Worm (Caenorhabditis elegans) whole organism, mixed stage, embryonic: ENCODE data around the gene ZK666.1.

Source experiments
- bed-3 ChIP-seq: fragments of 200-800 bp; sonication (Bioruptor generic); optimal IDR thresholded peaks from 3 replicates; lab custom pipeline; 2018; ENCODE audit warnings: mild to moderate bottlenecking, missing genetic modification characterization, moderate library complexity, missing compliant biosample characterization
- blmp-1 ChIP-seq: fragments of 150-350 bp; optimal IDR thresholded peaks from 2 replicates; lab custom pipeline; 2014; ENCODE audit warnings: missing biosample characterization, missing genetic modification characterization
- ceh-39 ChIP-seq: fragments of 150-350 bp; optimal IDR thresholded peaks from 2 replicates; lab custom pipeline; 2014; ENCODE audit warnings: missing biosample characterization, missing genetic modification characterization
- ceh-43 ChIP-seq: fragments of 200-800 bp; sonication (Bioruptor generic); optimal IDR thresholded peaks from 2 replicates; lab custom pipeline; 2018; ENCODE audit warnings: mild to moderate bottlenecking, missing genetic modification characterization, moderate library complexity, missing compliant biosample characterization
- ceh-83 ChIP-seq: fragments of 200-800 bp; sonication (Bioruptor generic); optimal IDR thresholded peaks from 2 replicates; lab custom pipeline; 2018; ENCODE audit warnings: mild to moderate bottlenecking, missing genetic modification characterization, missing compliant biosample characterization
- ces-1 ChIP-seq: fragments of 150-350 bp; optimal IDR thresholded peaks from 2 replicates; lab custom pipeline; 2014; ENCODE audit warnings: missing biosample characterization, missing genetic modification reagents, missing genetic modification characterization
- cnd-1 ChIP-seq: fragments of 200-800 bp; sonication (Bioruptor generic); optimal IDR thresholded peaks from 2 replicates; lab custom pipeline; 2018; ENCODE audit warnings: mild to moderate bottlenecking, missing genetic modification characterization, missing compliant biosample characterization
- elt-1 ChIP-seq: sonication (generic microtip); optimal IDR thresholded peaks from 2 replicates; lab custom pipeline; 2017; ENCODE audit warnings: missing genetic modification characterization, mild to moderate bottlenecking, missing compliant biosample characterization, antibody characterized with exemption, moderate library complexity, borderline replicate concordance; ENCODE audit not compliant: insufficient read depth
- elt-3 ChIP-seq: fragments of 150-350 bp; optimal IDR thresholded peaks from 2 replicates; lab custom pipeline; 2014; ENCODE audit warnings: missing biosample characterization, missing genetic modification characterization
- flh-1 ChIP-seq: fragments of 200-800 bp; sonication (Bioruptor generic); optimal IDR thresholded peaks from 2 replicates; lab custom pipeline; 2018; ENCODE audit warnings: mild to moderate bottlenecking, missing genetic modification characterization, moderate library complexity, missing compliant biosample characterization
- ham-2 ChIP-seq: fragments of 200-800 bp; sonication (Bioruptor generic); optimal IDR thresholded peaks from 2 replicates; lab custom pipeline; 2018; ENCODE audit warnings: mild to moderate bottlenecking, missing genetic modification characterization, missing compliant biosample characterization
- hlh-1 ChIP-seq: fragments of 150-350 bp; optimal IDR thresholded peaks from 2 replicates; lab custom pipeline; 2014; ENCODE audit warnings: missing biosample characterization, missing genetic modification reagents, missing genetic modification characterization
- lin-13 ChIP-seq: fragments of 150-350 bp; optimal IDR thresholded peaks from 2 replicates; lab custom pipeline; 2014; ENCODE audit warnings: missing biosample characterization, missing genetic modification characterization
- lin-32 ChIP-seq: fragments of 200-800 bp; sonication (Bioruptor generic); optimal IDR thresholded peaks from 2 replicates; lab custom pipeline; 2018; ENCODE audit warnings: mild to moderate bottlenecking, missing genetic modification characterization, missing compliant biosample characterization
- lsy-2 ChIP-seq: fragments of 150-350 bp; optimal IDR thresholded peaks from 2 replicates; lab custom pipeline; 2014; ENCODE audit warnings: missing biosample characterization, missing genetic modification characterization
- mab-5 ChIP-seq: fragments of 150-350 bp; optimal IDR thresholded peaks from 2 replicates; lab custom pipeline; 2014; ENCODE audit warnings: missing biosample characterization, missing genetic modification characterization
- mep-1 ChIP-seq: fragments of 150-350 bp; optimal IDR thresholded peaks from 2 replicates; lab custom pipeline; 2017; ENCODE audit warnings: missing biosample characterization, missing genetic modification reagents, missing genetic modification characterization, inconsistent platforms
- mls-2 ChIP-seq: sonication (generic microtip); optimal IDR thresholded peaks from 2 replicates; lab custom pipeline; 2016; ENCODE audit warnings: mild to moderate bottlenecking, missing genetic modification characterization, moderate library complexity, missing compliant biosample characterization
- nhr-12 ChIP-seq: fragments of 150-350 bp; optimal IDR thresholded peaks from 2 replicates; lab custom pipeline; 2014; ENCODE audit warnings: missing biosample characterization, missing genetic modification characterization
- nhr-2 ChIP-seq: fragments of 150-350 bp; optimal IDR thresholded peaks from 2 replicates; lab custom pipeline; 2014; ENCODE audit warnings: missing biosample characterization, missing genetic modification characterization
- nhr-237 ChIP-seq: fragments of 150-350 bp; optimal IDR thresholded peaks from 2 replicates; lab custom pipeline; 2014; ENCODE audit warnings: missing biosample characterization, missing genetic modification characterization
- nhr-28 ChIP-seq: fragments of 150-350 bp; optimal IDR thresholded peaks from 2 replicates; lab custom pipeline; 2014; ENCODE audit warnings: missing biosample characterization, missing genetic modification characterization
- nhr-76 ChIP-seq: sonication (generic microtip); optimal IDR thresholded peaks from 2 replicates; lab custom pipeline; 2017; ENCODE audit warnings: missing biosample characterization, missing genetic modification characterization
- snpc-4 ChIP-seq: fragments of 150-350 bp; optimal IDR thresholded peaks from 2 replicates; lab custom pipeline; 2014; ENCODE audit warnings: missing biosample characterization, missing genetic modification characterization
- sptf-1 ChIP-seq: sonication (generic microtip); optimal IDR thresholded peaks from 2 replicates; lab custom pipeline; 2017; ENCODE audit warnings: mild to moderate bottlenecking, missing genetic modification characterization, moderate library complexity, missing compliant biosample characterization
- tbx-8 ChIP-seq: fragments of 200-800 bp; sonication (Bioruptor generic); optimal IDR thresholded peaks from 2 replicates; lab custom pipeline; 2018; ENCODE audit warnings: mild to moderate bottlenecking, missing genetic modification characterization, moderate library complexity, missing compliant biosample characterization
- unc-120 ChIP-seq: sonication (generic microtip); optimal IDR thresholded peaks from 2 replicates; lab custom pipeline; 2017; ENCODE audit warnings: missing genetic modification characterization, missing compliant biosample characterization; ENCODE audit not compliant: poor library complexity, severe bottlenecking
- unc-39 ChIP-seq: fragments of 150-350 bp; optimal IDR thresholded peaks from 2 replicates; lab custom pipeline; 2014; ENCODE audit warnings: missing biosample characterization, missing genetic modification characterization
- zip-8 ChIP-seq: fragments of 150-350 bp; optimal IDR thresholded peaks from 2 replicates; lab custom pipeline; 2014; ENCODE audit warnings: missing biosample characterization, missing genetic modification characterization
- ztf-11 ChIP-seq: fragments of 150-350 bp; optimal IDR thresholded peaks from 2 replicates; lab custom pipeline; 2014; ENCODE audit warnings: missing biosample characterization, missing genetic modification characterization

ZK666.1 gene

ce11 chrII:10490329-10490728 is 19.2 kb upstream of the ZK666.1 start, which contains the start of gene clec-61:
TSS of gene clec-61 (minus strand) at chrII:10490537.
- TF ChIP-seq lin-13 (tag; lab: Kevin White, UChicago), result no peak
- TF ChIP-seq mab-5, result no peak
- no peak for TF ChIP-seq lin-32 (GFP tag; lab: Kevin White, UChicago)
- TF ChIP-seq elt-1 (tag; lab: Kevin White, UChicago), result no peak
- no peak for TF ChIP-seq sptf-1 (tag; lab: Kevin White, UChicago)
- TF ChIP-seq blmp-1 (tag; lab: Kevin White, UChicago), result no peak

- no peak for TF ChIP-seq mab-5
- TF ChIP-seq ham-2 (GFP tag; lab: Kevin White, UChicago), result no peak
- no peak for TF ChIP-seq nhr-12 (tag; lab: Kevin White, UChicago)
- no peak for TF ChIP-seq hlh-1 (tag; lab: Kevin White, UChicago)
- TF ChIP-seq zip-8 (tag; lab: Kevin White, UChicago), result no peak
- TF ChIP-seq tbx-8 (GFP tag; lab: Kevin White, UChicago), result no peak
- no peak for TF ChIP-seq elt-1 (tag; lab: Kevin White, UChicago)
- no peak for TF ChIP-seq elt-3
- TF ChIP-seq mep-1 (tag; lab: Kevin White, UChicago), result no peak
- TF ChIP-seq bed-3 (GFP tag; lab: Kevin White, UChicago), result no peak
- TF ChIP-seq nhr-2 (tag; lab: Kevin White, UChicago), result no peak
- TF ChIP-seq nhr-237 (tag; lab: Kevin White, UChicago), result no peak
- TF ChIP-seq cnd-1 (tag; lab: Kevin White, UChicago), result no peak
- TF ChIP-seq snpc-4 (tag; lab: Kevin White, UChicago), result no peak
- TF ChIP-seq nhr-76 (tag; lab: Kevin White, UChicago), result no peak
- TF ChIP-seq ceh-83, result no peak
Observed at ce11 chrII:10486738-10487137, 15.6 kb upstream of the ZK666.1 start, which contains the start of gene ZK666.15. TSS of gene ZK666.15 (plus strand) at chrII:10487038.

ce11 chrII:10485640-10486039 is 14.5 kb upstream of the ZK666.1 start:
- TF ChIP-seq mls-2 (tag; lab: Kevin White, UChicago) (no peak), hlh-1 (tag; lab: Kevin White, UChicago) (no peak), flh-1 (GFP tag; lab: Kevin White, UChicago) (no peak), ztf-11 (tag; lab: Kevin White, UChicago) (no peak), ceh-43 (no peak), snpc-4 (tag; lab: Kevin White, UChicago) (no peak), unc-120 (tag; lab: Kevin White, UChicago) (no peak), ceh-39 (tag; lab: Kevin White, UChicago) (no peak), ceh-83 (no peak), lsy-2 (no peak), elt-1 (tag; lab: Kevin White, UChicago) (no peak), lin-13 (tag; lab: Kevin White, UChicago) (no peak), nhr-28 (no peak), nhr-237 (tag; lab: Kevin White, UChicago) (no peak), nhr-2 (tag; lab: Kevin White, UChicago) (no peak)

ce11 chrII:10483860-10484259 is 12.7 kb upstream of the ZK666.1 start:
- no peak for TF ChIP-seq ham-2 (GFP tag; lab: Kevin White, UChicago)
- TF ChIP-seq, all 35 proteins: peak for 0

ce11 chrII:10482899-10483298 is 11.8 kb upstream of the ZK666.1 start:
- no peak for TF ChIP-seq ceh-83
- no peak for TF ChIP-seq nhr-76 (tag; lab: Kevin White, UChicago)
- no peak for TF ChIP-seq nhr-237 (tag; lab: Kevin White, UChicago)

- TF ChIP-seq mls-2 (tag; lab: Kevin White, UChicago), result no peak
- TF ChIP-seq tbx-8 (GFP tag; lab: Kevin White, UChicago), result no peak
- TF ChIP-seq nhr-237 (tag; lab: Kevin White, UChicago), result no peak
- TF ChIP-seq ces-1 (GFP tag; lab: Kevin White, UChicago), result no peak
- no peak for TF ChIP-seq elt-3
- TF ChIP-seq nhr-12 (tag; lab: Kevin White, UChicago), result no peak
- TF ChIP-seq unc-39, result no peak
- TF ChIP-seq lin-32 (GFP tag; lab: Kevin White, UChicago), result no peak
Observed at ce11 chrII:10481824-10482556, 10.8 kb upstream of the ZK666.1 start, which contains the start of the genes clec-60 and ZK666.11. TSS of gene clec-60 (minus strand) at chrII:10481874. TSS of gene ZK666.11 (plus strand) at chrII:10482522.
